Fruit fly (Drosophila melanogaster) whole organism, embryonic: ENCODE results near the gene nxf2.

Experiments used
- Adf1 ChIP-seq: fragments of 200-800 bp; sonication (Bioruptor generic); IDR thresholded peaks from 2 replicates; pipeline ENCODE4 v1.3.6; 2022; ENCODE audit warnings: missing biosample characterization, missing genetic modification characterization
- Atf3 ChIP-seq: fragments of 200-800 bp; sonication (Bioruptor generic); optimal IDR thresholded peaks from 3 replicates; lab custom pipeline; 2016; ENCODE audit warnings: missing biosample characterization, missing genetic modification characterization
- Awh ChIP-seq: fragments of 200-800 bp; sonication (Bioruptor generic); IDR thresholded peaks from 2 replicates; pipeline ENCODE4, ENCODE4 v1.3.6; 2022; ENCODE audit warnings: missing biosample characterization, missing genetic modification characterization
- B-H2 ChIP-seq: fragments of 200-800 bp; sonication (Bioruptor generic); optimal IDR thresholded peaks from 2 replicates; lab custom pipeline; 2018; ENCODE audit warnings: missing biosample characterization, mild to moderate bottlenecking, missing genetic modification characterization
- Bdp1 ChIP-seq: fragments of 200-800 bp; sonication (Bioruptor generic); optimal IDR thresholded peaks from 3 replicates; lab custom pipeline; 2016; ENCODE audit warnings: missing biosample characterization, missing genetic modification characterization
- CG10431 ChIP-seq: fragments of 200-800 bp; sonication (Bioruptor generic); optimal IDR thresholded peaks from 3 replicates; lab custom pipeline; 2018; ENCODE audit warnings: missing biosample characterization, mild to moderate bottlenecking, missing genetic modification characterization
- CG11093 ChIP-seq: fragments of 200-800 bp; sonication (Bioruptor generic); IDR thresholded peaks from 3 replicates; pipeline ENCODE4 v1.3.6; 2022; ENCODE audit warnings: missing biosample characterization, missing genetic modification characterization
- CG11398 ChIP-seq: fragments of 200-800 bp; sonication (Bioruptor generic); optimal IDR thresholded peaks from 2 replicates; lab custom pipeline; 2016; ENCODE audit warnings: missing biosample characterization, missing genetic modification characterization
- CG12071 ChIP-seq: fragments of 200-800 bp; sonication (Bioruptor generic); optimal IDR thresholded peaks from 3 replicates; lab custom pipeline; 2018; ENCODE audit warnings: missing biosample characterization, mild to moderate bottlenecking, missing genetic modification characterization
- CG12744 ChIP-seq: fragments of 200-800 bp; sonication (Bioruptor generic); optimal IDR thresholded peaks from 2 replicates; lab custom pipeline; 2016; ENCODE audit warnings: missing biosample characterization, missing genetic modification characterization
- CG12942 ChIP-seq: fragments of 200-800 bp; sonication (Bioruptor generic); optimal IDR thresholded peaks from 3 replicates; lab custom pipeline; 2016; ENCODE audit warnings: missing biosample characterization, missing genetic modification characterization
- CG1602 ChIP-seq: fragments of 200-800 bp; sonication (Bioruptor generic); optimal IDR thresholded peaks from 3 replicates; lab custom pipeline; 2016; ENCODE audit warnings: missing biosample characterization, missing genetic modification characterization
- CG17802 ChIP-seq: fragments of 200-800 bp; sonication (Bioruptor generic); optimal IDR thresholded peaks from 2 replicates; lab custom pipeline; 2018; ENCODE audit warnings: missing biosample characterization, mild to moderate bottlenecking, missing genetic modification characterization, moderate library complexity
- CG17912 ChIP-seq: fragments of 200-800 bp; sonication (Bioruptor generic); optimal IDR thresholded peaks from 2 replicates; lab custom pipeline; 2018; ENCODE audit warnings: missing biosample characterization, mild to moderate bottlenecking, missing genetic modification characterization
- CG30403 ChIP-seq: fragments of 200-800 bp; sonication (Bioruptor generic); optimal IDR thresholded peaks from 3 replicates; lab custom pipeline; 2016; ENCODE audit warnings: missing biosample characterization, missing genetic modification characterization
- CG32532 ChIP-seq: fragments of 200-800 bp; sonication (Bioruptor generic); IDR thresholded peaks from 2 replicates; pipeline ENCODE4 v1.3.6; 2022; ENCODE audit warnings: missing biosample characterization, missing genetic modification characterization
- CG3995 ChIP-seq: fragments of 200-800 bp; sonication (Bioruptor generic); optimal IDR thresholded peaks from 3 replicates; lab custom pipeline; 2016; ENCODE audit warnings: missing biosample characterization, missing genetic modification characterization
- CG6854 ChIP-seq: fragments of 200-800 bp; sonication (Bioruptor generic); optimal IDR thresholded peaks from 3 replicates; lab custom pipeline; 2017; ENCODE audit warnings: missing biosample characterization, mild to moderate bottlenecking, missing genetic modification characterization
- CG8290 ChIP-seq, 3 experiments: fragments of 200-800 bp; sonication (Bioruptor generic); optimal IDR thresholded peaks; 2 replicates each; lab custom pipeline; 2016 to 2019; ENCODE audit warnings: missing biosample characterization in 3 of 3, missing genetic modification characterization in 3 of 3, mild to moderate bottlenecking in 2 of 3, moderate library complexity in 1 of 3
- CG9437 ChIP-seq: fragments of 200-800 bp; sonication (Bioruptor generic); optimal IDR thresholded peaks from 2 replicates; lab custom pipeline; 2018; ENCODE audit warnings: missing biosample characterization, mild to moderate bottlenecking, missing genetic modification characterization
- CG9797 ChIP-seq: fragments of 200-800 bp; sonication (Bioruptor generic); optimal IDR thresholded peaks from 3 replicates; lab custom pipeline; 2018; ENCODE audit warnings: missing biosample characterization, mild to moderate bottlenecking, missing genetic modification characterization
- CTCF ChIP-seq: fragments of 200-800 bp; sonication (Bioruptor generic); optimal IDR thresholded peaks from 2 replicates; lab custom pipeline; 2017; ENCODE audit warnings: missing biosample characterization, mild to moderate bottlenecking, missing genetic modification characterization, moderate library complexity
- Camta ChIP-seq: fragments of 200-800 bp; sonication (Bioruptor generic); optimal IDR thresholded peaks from 2 replicates; lab custom pipeline; 2016; ENCODE audit warnings: missing biosample characterization, missing genetic modification characterization
- Dref ChIP-seq: fragments of 200-800 bp; sonication (Bioruptor generic); IDR thresholded peaks from 2 replicates; pipeline ENCODE4 v1.3.6; 2022; ENCODE audit warnings: missing biosample characterization, missing genetic modification characterization
- Lhr ChIP-seq: fragments of 200-800 bp; sonication (Bioruptor generic); optimal IDR thresholded peaks from 3 replicates; lab custom pipeline; 2017; ENCODE audit warnings: mild to moderate bottlenecking, missing biosample characterization, missing genetic modification reagents, missing genetic modification characterization
- Max ChIP-seq: fragments of 200-800 bp; sonication (Bioruptor generic); optimal IDR thresholded peaks from 2 replicates; lab custom pipeline; 2016; ENCODE audit warnings: missing biosample characterization, mild to moderate bottlenecking, missing genetic modification characterization
- Myb ChIP-seq: fragments of 200-800 bp; sonication (Bioruptor generic); optimal IDR thresholded peaks from 2 replicates; lab custom pipeline; 2016; ENCODE audit warnings: missing biosample characterization, missing genetic modification characterization
- NFAT ChIP-seq: fragments of 200-800 bp; sonication (Bioruptor generic); IDR thresholded peaks from 2 replicates; pipeline ENCODE4 v1.3.6; 2022; ENCODE audit warnings: missing biosample characterization, missing genetic modification characterization
- Nf-YB ChIP-seq: fragments of 200-800 bp; sonication (Bioruptor generic); optimal IDR thresholded peaks from 3 replicates; lab custom pipeline; 2019; ENCODE audit warnings: missing biosample characterization, mild to moderate bottlenecking, missing genetic modification characterization, moderate library complexity
- Usf ChIP-seq: fragments of 200-800 bp; sonication (Bioruptor generic); optimal IDR thresholded peaks from 2 replicates; lab custom pipeline; 2017; ENCODE audit warnings: missing genotype, missing biosample characterization, missing genetic modification characterization
- YL-1 ChIP-seq: fragments of 200-800 bp; sonication (Bioruptor generic); optimal IDR thresholded peaks from 3 replicates; lab custom pipeline; 2017; ENCODE audit warnings: missing biosample characterization, mild to moderate bottlenecking, missing genetic modification characterization
- ac ChIP-seq: fragments of 200-800 bp; sonication (Bioruptor generic); optimal IDR thresholded peaks from 3 replicates; lab custom pipeline; 2017; ENCODE audit warnings: missing biosample characterization, mild to moderate bottlenecking, missing genetic modification characterization
- ash1 ChIP-seq: fragments of 200-800 bp; sonication (Bioruptor generic); optimal IDR thresholded peaks from 2 replicates; lab custom pipeline; 2018; ENCODE audit warnings: missing biosample characterization, mild to moderate bottlenecking, missing genetic modification characterization
- bab2 ChIP-seq: fragments of 200-800 bp; sonication (Bioruptor generic); optimal IDR thresholded peaks from 2 replicates; lab custom pipeline; 2016; ENCODE audit warnings: missing biosample characterization, missing genetic modification characterization
- bigmax ChIP-seq: fragments of 200-800 bp; sonication (Bioruptor generic); optimal IDR thresholded peaks from 2 replicates; lab custom pipeline; 2018; ENCODE audit warnings: missing biosample characterization, mild to moderate bottlenecking, missing genetic modification characterization
- cad ChIP-seq: fragments of >200 bp; optimal IDR thresholded peaks from 2 replicates; lab custom pipeline; 2017; ENCODE audit warnings: missing biosample characterization, missing genetic modification characterization
- chif ChIP-seq, 2 experiments: fragments of 200-800 bp; sonication (Bioruptor generic); optimal IDR thresholded peaks; 3 replicates each; lab custom pipeline; 2016; ENCODE audit warnings: missing biosample characterization in 2 of 2, missing genetic modification characterization in 2 of 2
- crc ChIP-seq: fragments of 200-800 bp; sonication (Bioruptor generic); optimal IDR thresholded peaks from 2 replicates; lab custom pipeline; 2016; ENCODE audit warnings: missing biosample characterization, missing genetic modification characterization
- dmrt99B ChIP-seq: fragments of 200-800 bp; sonication (Bioruptor generic); optimal IDR thresholded peaks from 2 replicates; lab custom pipeline; 2018; ENCODE audit warnings: missing biosample characterization, mild to moderate bottlenecking, missing genetic modification characterization, moderate library complexity
- ems ChIP-seq: fragments of 200-800 bp; sonication (Bioruptor generic); optimal IDR thresholded peaks from 3 replicates; lab custom pipeline; 2016; ENCODE audit warnings: missing biosample characterization, missing genetic modification characterization
- eve ChIP-seq, 2 experiments: fragments of >200 bp; optimal IDR thresholded peaks; 2 replicates each; lab custom pipeline; 2017; ENCODE audit warnings: missing biosample characterization in 2 of 2, missing genetic modification characterization in 2 of 2
- grau ChIP-seq: fragments of 200-800 bp; optimal IDR thresholded peaks from 3 replicates; lab custom pipeline; 2019; ENCODE audit warnings: missing biosample characterization, mild to moderate bottlenecking, missing genetic modification characterization, moderate library complexity
- h ChIP-seq: fragments of >200 bp; optimal IDR thresholded peaks from 2 replicates; lab custom pipeline; 2017
- ind ChIP-seq: fragments of 200-800 bp; sonication (Bioruptor generic); optimal IDR thresholded peaks from 3 replicates; lab custom pipeline; 2016; ENCODE audit warnings: missing biosample characterization, missing genetic modification characterization
- inv ChIP-seq: fragments of 200-800 bp; sonication (Bioruptor generic); IDR thresholded peaks from 2 replicates; pipeline ENCODE4 v1.3.6; 2022; ENCODE audit warnings: missing biosample characterization, missing genetic modification characterization; ENCODE audit not compliant: partially characterized antibody
- pzg ChIP-seq: fragments of 200-800 bp; sonication (Bioruptor generic); optimal IDR thresholded peaks from 3 replicates; lab custom pipeline; 2018; ENCODE audit warnings: missing biosample characterization, mild to moderate bottlenecking, missing genetic modification characterization, moderate library complexity
- shn ChIP-seq: fragments of 200-800 bp; sonication (Bioruptor generic); optimal IDR thresholded peaks from 3 replicates; lab custom pipeline; 2016; ENCODE audit warnings: missing biosample characterization, missing genetic modification characterization
- sqz ChIP-seq: fragments of 200-800 bp; sonication (Bioruptor generic); optimal IDR thresholded peaks from 3 replicates; lab custom pipeline; 2018; ENCODE audit warnings: missing biosample characterization, mild to moderate bottlenecking, missing genetic modification characterization
- ssp ChIP-seq: fragments of 200-800 bp; sonication (Bioruptor generic); IDR thresholded peaks from 2 replicates; pipeline ENCODE4 v1.3.6; 2022; ENCODE audit warnings: missing biosample characterization, missing genetic modification characterization
- tna ChIP-seq: fragments of 200-800 bp; sonication (Bioruptor generic); IDR thresholded peaks from 2 replicates; pipeline ENCODE4 v1.3.6; 2022; ENCODE audit warnings: missing biosample characterization, missing genetic modification characterization; ENCODE audit not compliant: partially characterized antibody
- tup ChIP-seq: fragments of 200-800 bp; sonication (Bioruptor generic); optimal IDR thresholded peaks from 2 replicates; lab custom pipeline; 2016; ENCODE audit warnings: missing biosample characterization, mild to moderate bottlenecking, missing genetic modification characterization, moderate library complexity

Gene nxf2

dm6 chr3L:16587994-16588622 is 8.0 kb upstream of the nxf2 start (continued):
- TF ChIP-seq ac (no peak), B-H2 (peak; percentile 12), dmrt99B (no peak), ash1 (GFP tag; lab: Kevin White, UChicago) (no peak), h (lab: Kevin White, UChicago) (no peak), CG12942 (peak; percentile 39), CG9437 (peak; percentile 8), shn (peak; percentile 63), chif (GFP tag; optimal IDR thresholded peaks at IDR 0.05; lab: Kevin White, UChicago) (peak; percentile 9 to 36), tna (GFP tag; lab: Robert Waterston, UW) (no peak; the same call in none of the 2 replicates), YL-1 (peak; percentile 93), CG11398 (GFP tag; lab: Kevin White, UChicago) (peak; percentile 54), CG17912 (peak; percentile 50), CG17802 (tag; lab: Kevin White, UChicago) (peak; percentile 64), CG9797 (GFP tag; lab: Kevin White, UChicago) (peak; percentile 72), bab2 (GFP tag; lab: Kevin White, UChicago) (peak; percentile 52), CG3995 (GFP tag; lab: Kevin White, UChicago) (peak; percentile 100), CG11093 (no peak), ind (GFP tag; lab: Kevin White, UChicago) (peak; percentile 41), ssp (GFP tag; lab: Robert Waterston, UW) (peak; percentile 44; the same call in 1 of the 2 replicates), tup (peak; percentile 10), crc (GFP tag; lab: Kevin White, UChicago) (peak; percentile 9), Adf1 (GFP tag; lab: Robert Waterston, UW) (no peak), Awh (GFP tag; lab: Robert Waterston, UW) (peak; percentile 22; the same call in 1 of the 2 replicates), Camta (GFP tag; lab: Kevin White, UChicago) (peak; percentile 59), CG1602 (GFP tag; lab: Kevin White, UChicago) (peak; percentile 36), Dref (GFP tag; lab: Robert Waterston, UW) (peak; percentile 52), CG12071 (GFP tag; lab: Kevin White, UChicago) (no peak), inv (peak; percentile 93), Usf (GFP tag; lab: Kevin White, UChicago) (no peak), CG32532 (GFP tag; lab: Robert Waterston, UW) (peak; percentile 80), CG10431 (GFP tag; lab: Kevin White, UChicago) (peak; percentile 64), ems (GFP tag; lab: Kevin White, UChicago) (peak; percentile 69), cad (no peak), CTCF (GFP tag; lab: Kevin White, UChicago) (no peak), Nf-YB (GFP tag; lab: Kevin White, UChicago) (no peak), Myb (peak; percentile 66), CG30403 (GFP tag; lab: Kevin White, UChicago) (peak; percentile 68), CG12744 (GFP tag; lab: Kevin White, UChicago) (peak; percentile 9), sqz (GFP tag; lab: Kevin White, UChicago) (no peak), Lhr (GFP tag; lab: Kevin White, UChicago) (peak; percentile 58), NFAT (GFP tag; lab: Robert Waterston, UW) (peak; percentile 75), Max (GFP tag; lab: Kevin White, UChicago) (peak; percentile 76), grau (tag; lab: Kevin White, UChicago) (peak; percentile 63), pzg (GFP tag; lab: Kevin White, UChicago) (peak; percentile 92), eve (GFP tag; optimal IDR thresholded peaks at IDR 0.05; lab: Kevin White, UChicago) (no peak), bigmax (no peak), CG8290 (GFP tag; optimal IDR thresholded peaks at IDR 0.05; lab: Kevin White, UChicago) (peak; percentile 75), CG8290 (tag; optimal IDR thresholded peaks at IDR 0.05; lab: Kevin White, UChicago) (peak; percentile 77 to 79), Bdp1 (GFP tag; lab: Kevin White, UChicago) (peak; percentile 64), Atf3 (GFP tag; lab: Kevin White, UChicago) (peak; percentile 32), CG6854 (GFP tag; lab: Kevin White, UChicago) (no peak)
